Fruit fly (Drosophila melanogaster): Measurements from ENCODE around the gene RhoU.

DNA sequence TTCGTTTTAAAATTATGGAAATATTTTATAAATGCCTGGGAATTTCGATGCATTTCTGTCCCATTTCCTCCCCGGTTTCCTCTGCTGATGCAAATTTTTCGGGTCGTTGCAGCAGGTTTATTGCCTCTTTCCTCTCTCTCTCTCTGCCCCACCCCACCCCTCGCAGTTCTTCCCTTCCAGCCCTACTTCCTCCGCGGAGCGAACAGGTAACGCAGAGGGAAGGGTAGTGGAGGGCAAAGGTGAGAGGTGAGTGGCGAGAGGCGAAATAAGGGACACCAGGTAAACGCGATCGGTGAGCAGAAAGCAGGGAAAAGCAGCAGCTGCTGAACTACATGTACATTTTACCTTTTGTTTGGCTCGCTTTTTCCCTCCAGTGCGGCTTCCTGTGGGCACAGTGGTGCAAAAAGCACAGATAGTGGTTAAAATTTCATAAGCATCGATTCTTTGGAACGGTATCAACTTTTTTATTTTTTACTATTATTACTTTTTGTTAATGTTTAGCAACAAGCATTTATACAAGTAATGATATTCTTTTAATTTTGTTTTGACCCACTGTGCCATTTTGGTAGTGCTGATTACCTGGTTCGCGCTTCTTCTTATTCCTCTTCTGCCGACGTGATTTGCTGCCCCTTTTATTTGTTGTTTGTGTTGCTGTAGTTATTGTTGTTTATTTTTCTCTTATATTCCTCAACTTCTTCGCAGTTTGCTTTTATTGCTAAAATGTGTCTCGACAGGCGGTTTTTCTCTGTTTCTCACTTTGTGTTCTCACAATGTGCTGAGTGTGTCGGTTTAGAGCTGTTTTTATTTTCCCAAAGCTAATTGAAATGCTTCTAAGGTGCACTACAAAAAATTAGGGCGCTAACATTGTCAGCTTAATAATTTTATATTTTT, 1.9 kb downstream of the RhoU start:
- no peak for TF ChIP-seq Abd-B (GFP tag; optimal IDR thresholded peaks at IDR 0.05)
- TF ChIP-seq fru (GFP tag; optimal IDR thresholded peaks at IDR 0.05): peak; percentile 88
- TF ChIP-seq brk (GFP tag; optimal IDR thresholded peaks at IDR 0.05): no peak
- peak; percentile 69 for TF ChIP-seq HLH106 (tag; optimal IDR thresholded peaks at IDR 0.05)
- peak; percentile 31 for TF ChIP-seq Rel (GFP tag; optimal IDR thresholded peaks at IDR 0.05)
- TF ChIP-seq Rel (tag; optimal IDR thresholded peaks at IDR 0.05): no peak
- peak; percentile 82 for TF ChIP-seq OdsH (GFP tag; optimal IDR thresholded peaks at IDR 0.05)
- TF ChIP-seq sv (GFP tag; optimal IDR thresholded peaks at IDR 0.05): peak; percentile 48
- no peak for TF ChIP-seq usp (GFP tag; optimal IDR thresholded peaks at IDR 0.05)

Data from whole organism, wandering third instar larva.